Worm (Caenorhabditis elegans) whole organism, midembryonic: ENCODE measurements around the gene F38A1.15.

Source experiments
- T22C8.4 ChIP-seq: fragments of 200-800 bp; sonication (Bioruptor generic); IDR thresholded peaks from 2 replicates; pipeline ENCODE4 v1.3.6; 2022; ENCODE audit warnings: missing genetic modification characterization, missing compliant biosample characterization
- cog-1 ChIP-seq: sonication (generic microtip); optimal IDR thresholded peaks from 2 replicates; lab custom pipeline; 2016; ENCODE audit warnings: missing genetic modification characterization, missing compliant biosample characterization
- flt-1 ChIP-seq: fragments of 200-800 bp; sonication (Bioruptor generic); IDR thresholded peaks from 2 replicates; pipeline ENCODE4 v1.3.6; 2022; ENCODE audit warnings: missing genetic modification characterization, missing compliant biosample characterization
- klf-2 ChIP-seq: fragments of 200-800 bp; sonication (Bioruptor generic); conservative IDR thresholded peaks from 2 replicates; pipeline ENCODE4 v1.3.6; 2022; ENCODE audit warnings: missing genetic modification reagents, missing genetic modification characterization, missing compliant biosample characterization
- med-1 ChIP-seq: sonication (generic microtip); optimal IDR thresholded peaks from 2 replicates; lab custom pipeline; 2017; ENCODE audit warnings: missing genetic modification characterization, mild to moderate bottlenecking, missing compliant biosample characterization, antibody characterized with exemption, missing genetic modification reagents; ENCODE audit not compliant: insufficient read depth
- ref-1 ChIP-seq: fragments of 200-800 bp; sonication (Bioruptor generic); conservative IDR thresholded peaks from 2 replicates; pipeline ENCODE4 v1.3.6; 2022; ENCODE audit warnings: missing genetic modification reagents, missing genetic modification characterization, missing compliant biosample characterization
- ztf-23 ChIP-seq: fragments of 200-800 bp; sonication (Bioruptor generic); IDR thresholded peaks from 2 replicates; pipeline ENCODE4 v1.3.6; 2022; ENCODE audit warnings: missing genetic modification reagents, missing genetic modification characterization, missing compliant biosample characterization
- ztf-29 ChIP-seq: fragments of 200-800 bp; sonication (Bioruptor generic); IDR thresholded peaks from 2 replicates; pipeline ENCODE4 v1.3.6; 2022; ENCODE audit warnings: missing genetic modification reagents, missing genetic modification characterization, missing compliant biosample characterization

- TF ChIP-seq flt-1 (GFP tag; lab: Robert Waterston, UW): no peak
- no peak for TF ChIP-seq ztf-23 (GFP tag; lab: Robert Waterston, UW)
- no peak for TF ChIP-seq ztf-29 (GFP tag; lab: Robert Waterston, UW)
- TF ChIP-seq klf-2: no peak
- TF ChIP-seq cog-1 (tag; lab: Kevin White, UChicago): no peak
- TF ChIP-seq T22C8.4 (GFP tag; lab: Robert Waterston, UW): no peak
- TF ChIP-seq med-1: no peak
- no peak for TF ChIP-seq ref-1 (GFP tag; lab: Robert Waterston, UW)
Observed at ce11 chrIV:1278945-1279344, 35.8 kb upstream of the F38A1.15 start.
